Worm (Caenorhabditis elegans) whole organism, early embryonic: ENCODE data around the gene nlp-16.

Experiments
- hnd-1 ChIP-seq: sonication (generic microtip); optimal IDR thresholded peaks from 2 replicates; lab custom pipeline; 2016; ENCODE audit warnings: missing genetic modification characterization, missing compliant biosample characterization
- sea-1 ChIP-seq: fragments of 200-800 bp; sonication (Bioruptor generic); conservative IDR thresholded peaks from 2 replicates; pipeline ENCODE4 v1.3.6; 2022; ENCODE audit warnings: missing genetic modification characterization, missing compliant biosample characterization

ce11 chrIV:6266499-6266898 is 6.9 kb upstream of the nlp-16 start, which contains the start of gene srv-29:
- TF ChIP-seq sea-1 (no peak), hnd-1 (tag; lab: Kevin White, UChicago) (no peak)
